Worm (Caenorhabditis elegans) whole organism, young adult: ENCODE results near the gene C49F8.3.
A peak's percentile ranks its signal among the peaks of the same experiment; 100 is the strongest.

ENCODE experiments used
- B0019.2 ChIP-seq: fragments of 200-800 bp; sonication (Bioruptor generic); conservative IDR thresholded peaks from 2 replicates; pipeline ENCODE4 v1.3.6; 2022; ENCODE audit warnings: missing genetic modification reagents, missing genetic modification characterization, missing compliant biosample characterization
- B0035.1 ChIP-seq: sonication (generic microtip); optimal IDR thresholded peaks from 2 replicates; lab custom pipeline; 2016; ENCODE audit warnings: missing genetic modification characterization, mild to moderate bottlenecking, missing compliant biosample characterization, missing genotype, missing genetic modification reagents
- B0261.1 ChIP-seq: sonication (generic microtip); optimal IDR thresholded peaks from 2 replicates; lab custom pipeline; 2016; ENCODE audit warnings: mild to moderate bottlenecking, missing genetic modification characterization, moderate library complexity, missing compliant biosample characterization
- C17E4.6 ChIP-seq: fragments of 200-800 bp; sonication (Bioruptor generic); IDR thresholded peaks from 2 replicates; pipeline ENCODE4 v1.3.6; 2022; ENCODE audit warnings: missing genetic modification reagents, missing genetic modification characterization, missing compliant biosample characterization
- F37B4.10 ChIP-seq: fragments of 200-800 bp; sonication (Bioruptor generic); IDR thresholded peaks from 2 replicates; pipeline ENCODE4 v1.3.6; 2022; ENCODE audit warnings: missing genetic modification characterization, missing compliant biosample characterization
- Y53F4B.3 ChIP-seq: fragments of 200-800 bp; sonication (Bioruptor generic); IDR thresholded peaks from 2 replicates; pipeline ENCODE4 v1.3.6; 2022; ENCODE audit warnings: missing genetic modification reagents, missing genetic modification characterization, missing compliant biosample characterization
- Y53G8AR.9 ChIP-seq: fragments of 200-800 bp; sonication (Bioruptor generic); conservative IDR thresholded peaks from 2 replicates; pipeline ENCODE4 v1.3.6; 2022; ENCODE audit warnings: missing genetic modification reagents, missing genetic modification characterization, missing compliant biosample characterization
- Y56A3A.18 ChIP-seq: fragments of 200-800 bp; sonication (Bioruptor generic); IDR thresholded peaks from 2 replicates; pipeline ENCODE4 v1.3.6; 2022; ENCODE audit warnings: missing genetic modification reagents, missing genetic modification characterization, missing compliant biosample characterization
- Y67H2A.10 ChIP-seq: fragments of 200-800 bp; sonication (Bioruptor generic); conservative IDR thresholded peaks from 2 replicates; pipeline ENCODE4 v1.3.6; 2022; ENCODE audit warnings: missing genetic modification reagents, missing genetic modification characterization, missing compliant biosample characterization
- atf-7 ChIP-seq: sonication (generic microtip); optimal IDR thresholded peaks from 2 replicates; lab custom pipeline; 2017; ENCODE audit warnings: mild to moderate bottlenecking, missing genetic modification characterization, missing compliant biosample characterization
- bed-2 ChIP-seq: fragments of 200-800 bp; sonication (Bioruptor generic); IDR thresholded peaks from 2 replicates; pipeline ENCODE4 v1.3.6; 2022; ENCODE audit warnings: missing genetic modification reagents, missing genetic modification characterization, missing compliant biosample characterization
- ccch-3 ChIP-seq: fragments of 200-800 bp; sonication (Bioruptor generic); optimal IDR thresholded peaks from 2 replicates; lab custom pipeline; 2018; ENCODE audit warnings: mild to moderate bottlenecking, missing genetic modification characterization, missing compliant biosample characterization
- cebp-1 ChIP-seq, 2 experiments: fragments of 200-800 bp in 1 of 2; sonication (Bioruptor generic) in 1 of 2; sonication (generic microtip) in 1 of 2; IDR thresholded peaks in 1 of 2; optimal IDR thresholded peaks in 1 of 2; 2 replicates each; pipeline versions ENCODE4 v1.3.6 to Lab custom; 2017 to 2022; ENCODE audit warnings: missing compliant biosample characterization in 2 of 2, missing genetic modification characterization in 2 of 2, mild to moderate bottlenecking in 1 of 2, missing genetic modification reagents in 1 of 2, moderate library complexity in 1 of 2
- ceh-100 ChIP-seq: fragments of 200-800 bp; sonication (Bioruptor generic); IDR thresholded peaks from 2 replicates; pipeline ENCODE4 v1.3.6; 2022; ENCODE audit warnings: missing genetic modification reagents, missing genetic modification characterization, missing compliant biosample characterization
- ceh-27 ChIP-seq: fragments of 200-800 bp; sonication (Bioruptor generic); optimal IDR thresholded peaks from 2 replicates; lab custom pipeline; 2018; ENCODE audit warnings: mild to moderate bottlenecking, missing genetic modification characterization, moderate library complexity, missing compliant biosample characterization
- ceh-40 ChIP-seq: fragments of 200-800 bp; sonication (Bioruptor generic); IDR thresholded peaks from 2 replicates; pipeline ENCODE4 v1.3.6; 2022; ENCODE audit warnings: missing genetic modification characterization, missing compliant biosample characterization
- ceh-79 ChIP-seq: sonication (generic microtip); optimal IDR thresholded peaks from 2 replicates; lab custom pipeline; 2017; ENCODE audit warnings: mild to moderate bottlenecking, missing genetic modification characterization, missing compliant biosample characterization
- die-1 ChIP-seq: sonication (generic microtip); optimal IDR thresholded peaks from 2 replicates; lab custom pipeline; 2016; ENCODE audit warnings: missing genotype, mild to moderate bottlenecking, missing genetic modification characterization, missing compliant biosample characterization
- dox-1 ChIP-seq: fragments of 200-800 bp; sonication (Bioruptor generic); IDR thresholded peaks from 2 replicates; pipeline ENCODE4 v1.3.6; 2022; ENCODE audit warnings: missing genetic modification reagents, missing genetic modification characterization, missing compliant biosample characterization
- efl-1 ChIP-seq: fragments of 150-350 bp; optimal IDR thresholded peaks from 2 replicates; lab custom pipeline; 2014; ENCODE audit warnings: missing biosample characterization, missing genetic modification reagents, missing genetic modification characterization
- gei-17 ChIP-seq: fragments of 200-800 bp; sonication (Bioruptor generic); optimal IDR thresholded peaks from 2 replicates; lab custom pipeline; 2018; ENCODE audit warnings: mild to moderate bottlenecking, missing genetic modification characterization, missing compliant biosample characterization
- hsf-1 ChIP-seq: fragments of 200-800 bp; sonication (Bioruptor generic); IDR thresholded peaks from 2 replicates; pipeline ENCODE4 v1.3.6; 2022; ENCODE audit warnings: missing genetic modification reagents, missing genetic modification characterization, missing compliant biosample characterization
- mcd-1 ChIP-seq: fragments of 200-800 bp; sonication (Bioruptor generic); IDR thresholded peaks from 2 replicates; pipeline ENCODE4 v1.3.6; 2022; ENCODE audit warnings: missing genetic modification reagents, missing genetic modification characterization, missing compliant biosample characterization
- mel-28 ChIP-seq: sonication (generic microtip); optimal IDR thresholded peaks from 2 replicates; lab custom pipeline; 2016; ENCODE audit warnings: borderline replicate concordance, mild to moderate bottlenecking, missing genetic modification characterization, missing compliant biosample characterization
- nfyb-1 ChIP-seq: fragments of 200-800 bp; sonication (Bioruptor generic); IDR thresholded peaks from 2 replicates; pipeline ENCODE4 v1.3.6; 2022; ENCODE audit warnings: missing genetic modification reagents, missing genetic modification characterization, missing compliant biosample characterization
- nhr-80 ChIP-seq: sonication (generic microtip); optimal IDR thresholded peaks from 2 replicates; lab custom pipeline; 2016; ENCODE audit warnings: missing genetic modification characterization, missing compliant biosample characterization
- rpc-1 ChIP-seq, 2 experiments: fragments of 150-350 bp in 1 of 2; sonication (generic microtip) in 1 of 2; optimal IDR thresholded peaks; 2 replicates each; lab custom pipeline; 2014 to 2018; ENCODE audit warnings: missing biosample characterization in 1 of 2, missing genetic modification characterization in 1 of 2, missing genetic modification reagents in 1 of 2, missing genotype in 1 of 2
- snpc-1.1 ChIP-seq: sonication (generic microtip); optimal IDR thresholded peaks from 2 replicates; lab custom pipeline; 2017; ENCODE audit warnings: missing genetic modification characterization, mild to moderate bottlenecking, missing compliant biosample characterization, antibody characterized with exemption, moderate library complexity, missing genotype, missing genetic modification reagents; ENCODE audit not compliant: insufficient read depth
- snpc-3.4 ChIP-seq: sonication (generic microtip); optimal IDR thresholded peaks from 2 replicates; lab custom pipeline; 2017; ENCODE audit warnings: missing genetic modification characterization, mild to moderate bottlenecking, missing compliant biosample characterization, antibody characterized with exemption, moderate library complexity, missing genotype, missing genetic modification reagents
- somi-1 ChIP-seq: fragments of 200-800 bp; sonication (Bioruptor generic); optimal IDR thresholded peaks from 2 replicates; lab custom pipeline; 2018; ENCODE audit warnings: mild to moderate bottlenecking, missing genetic modification characterization, missing compliant biosample characterization
- sptf-2 ChIP-seq: fragments of 200-800 bp; sonication (Bioruptor generic); optimal IDR thresholded peaks from 2 replicates; lab custom pipeline; 2018; ENCODE audit warnings: mild to moderate bottlenecking, missing genetic modification characterization, missing compliant biosample characterization
- tbp1 ChIP-seq: fragments of 200-800 bp; sonication (Bioruptor generic); optimal IDR thresholded peaks from 2 replicates; lab custom pipeline; 2018; ENCODE audit warnings: mild to moderate bottlenecking, missing genetic modification characterization, missing compliant biosample characterization
- unc-130 ChIP-seq: sonication (generic microtip); optimal IDR thresholded peaks from 2 replicates; lab custom pipeline; 2016; ENCODE audit warnings: missing genetic modification reagents, missing genetic modification characterization, missing compliant biosample characterization
- unc-62 ChIP-seq: fragments of 150-350 bp; optimal IDR thresholded peaks from 2 replicates; lab custom pipeline; 2014; ENCODE audit warnings: missing biosample characterization, missing genetic modification reagents, missing genetic modification characterization
- zim-3 ChIP-seq: sonication (generic microtip); optimal IDR thresholded peaks from 2 replicates; lab custom pipeline; 2017; ENCODE audit warnings: mild to moderate bottlenecking, missing genetic modification characterization, moderate library complexity, missing compliant biosample characterization
- ztf-22 ChIP-seq: fragments of 200-800 bp; sonication (Bioruptor generic); optimal IDR thresholded peaks from 2 replicates; lab custom pipeline; 2018; ENCODE audit warnings: mild to moderate bottlenecking, missing genetic modification characterization, moderate library complexity, missing compliant biosample characterization
- ztf-25 ChIP-seq: fragments of 200-800 bp; sonication (Bioruptor generic); IDR thresholded peaks from 2 replicates; pipeline ENCODE4 v1.3.6; 2022; ENCODE audit warnings: missing genetic modification reagents, missing genetic modification characterization, missing compliant biosample characterization

C49F8.3 gene

ce11 chrX:13368283-13368682 lies 19.1 kb downstream of the C49F8.3 start:
- TF ChIP-seq Y56A3A.18 (GFP tag; lab: Robert Waterston, UW) (no peak), B0019.2 (GFP tag; lab: Robert Waterston, UW) (no peak), B0261.1 (tag; lab: Kevin White, UChicago) (no peak), snpc-3.4 (tag; lab: Kevin White, UChicago) (no peak), hsf-1 (GFP tag; lab: Robert Waterston, UW) (no peak), nhr-80 (peak; percentile 92), cebp-1 (GFP tag; IDR thresholded peaks at IDR 0.05; lab: Robert Waterston, UW) (no peak), cebp-1 (tag; optimal IDR thresholded peaks at IDR 0.05; lab: Kevin White, UChicago) (peak; percentile 0), ceh-79 (tag; lab: Kevin White, UChicago) (no peak), ceh-27 (GFP tag; lab: Kevin White, UChicago) (no peak), ztf-22 (peak; percentile 50)

ce11 chrX:13366955-13367354 lies 20.4 kb downstream of the C49F8.3 start:
- no peak for TF ChIP-seq C17E4.6 (GFP tag; lab: Robert Waterston, UW)
- peak; percentile 69; the same call in 1 of the 2 replicates for TF ChIP-seq cebp-1 (GFP tag; IDR thresholded peaks at IDR 0.05; lab: Robert Waterston, UW)
- TF ChIP-seq cebp-1 (tag; optimal IDR thresholded peaks at IDR 0.05; lab: Kevin White, UChicago) = peak; percentile 87

- TF ChIP-seq efl-1 (GFP tag; lab: Kevin White, UChicago) = no peak
- TF ChIP-seq Y53G8AR.9 (GFP tag; lab: Robert Waterston, UW) = no peak
Measured at ce11 chrX:13364897-13365296, 22.4 kb downstream of the C49F8.3 start, which contains the start of gene C49F8.1. TSS of gene C49F8.1 (minus strand) at chrX:13364997.

ce11 chrX:13362486-13362885 lies 24.9 kb downstream of the C49F8.3 start, which contains the start of gene C49F8.15:
TSS of gene C49F8.15 (minus strand) at chrX:13362586.
- TF ChIP-seq sptf-2 (GFP tag; lab: Kevin White, UChicago) = no peak
- no peak for TF ChIP-seq B0261.1 (tag; lab: Kevin White, UChicago)
- TF ChIP-seq zim-3 (tag; lab: Kevin White, UChicago) = no peak
- TF ChIP-seq die-1 = no peak
- no peak for TF ChIP-seq mcd-1 (GFP tag; lab: Robert Waterston, UW)
- no peak for TF ChIP-seq somi-1 (GFP tag; lab: Kevin White, UChicago)
- no peak for TF ChIP-seq ceh-100 (GFP tag; lab: Robert Waterston, UW)

- TF ChIP-seq Y67H2A.10 = no peak
- no peak for TF ChIP-seq cebp-1 (GFP tag; IDR thresholded peaks at IDR 0.05; lab: Robert Waterston, UW)
- peak; percentile 38 for TF ChIP-seq cebp-1 (tag; optimal IDR thresholded peaks at IDR 0.05; lab: Kevin White, UChicago)
- TF ChIP-seq nhr-80 = peak; percentile 90
- peak; percentile 35 for TF ChIP-seq atf-7 (tag; lab: Kevin White, UChicago)
Measured at ce11 chrX:13360632-13361031, 26.7 kb downstream of the C49F8.3 start.

- TF ChIP-seq unc-62 (GFP tag; lab: Kevin White, UChicago) (peak; percentile 18), Y53F4B.3 (no peak), F37B4.10 (GFP tag; lab: Robert Waterston, UW) (no peak), bed-2 (GFP tag; lab: Robert Waterston, UW) (no peak), gei-17 (GFP tag; lab: Kevin White, UChicago) (no peak), B0261.1 (tag; lab: Kevin White, UChicago) (no peak), ccch-3 (GFP tag; lab: Kevin White, UChicago) (no peak), cebp-1 (GFP tag; IDR thresholded peaks at IDR 0.05; lab: Robert Waterston, UW) (no peak), cebp-1 (tag; optimal IDR thresholded peaks at IDR 0.05; lab: Kevin White, UChicago) (peak; percentile 19), mel-28 (no peak), tbp1 (GFP tag; lab: Kevin White, UChicago) (no peak), nhr-80 (peak; percentile 35), ceh-40 (no peak), snpc-1.1 (tag; lab: Kevin White, UChicago) (no peak), B0035.1 (no peak), ztf-25 (GFP tag; lab: Robert Waterston, UW) (no peak), unc-130 (GFP tag; lab: Kevin White, UChicago) (no peak), dox-1 (GFP tag; lab: Robert Waterston, UW) (no peak), nfyb-1 (0 out of 2 replicates have a peak, but pooled peaks have one; percentile 26), rpc-1 (optimal IDR thresholded peaks at IDR 0.05; lab: Kevin White, UChicago) (no peak), rpc-1 (tag; optimal IDR thresholded peaks at IDR 0.05; lab: Kevin White, UChicago) (no peak), Y67H2A.10 (no peak)
Measured at ce11 chrX:13359800-13360199, 27.5 kb downstream of the C49F8.3 start.
